Fruit fly (Drosophila melanogaster) whole organism, embryonic: ENCODE results near the gene CG18598.

Experiments used
- Atf6 ChIP-seq: fragments of 200-800 bp; sonication (Bioruptor generic); IDR thresholded peaks from 2 replicates; pipeline ENCODE4 v1.3.6; 2022; ENCODE audit warnings: missing biosample characterization, missing genetic modification characterization
- BEAF-32 ChIP-seq: fragments of 200-800 bp; sonication (Bioruptor generic); optimal IDR thresholded peaks from 3 replicates; lab custom pipeline; 2017; ENCODE audit warnings: missing biosample characterization, missing genetic modification characterization, mild to moderate bottlenecking, moderate library complexity, missing genetic modification reagents
- Bdp1 ChIP-seq: fragments of 200-800 bp; sonication (Bioruptor generic); optimal IDR thresholded peaks from 3 replicates; lab custom pipeline; 2016; ENCODE audit warnings: missing biosample characterization, missing genetic modification characterization
- CG10543 ChIP-seq: fragments of 200-800 bp; sonication (Bioruptor generic); optimal IDR thresholded peaks from 3 replicates; lab custom pipeline; 2017; ENCODE audit warnings: missing biosample characterization, mild to moderate bottlenecking, missing genetic modification characterization, moderate library complexity
- CG10565 ChIP-seq: fragments of 200-800 bp; sonication (Bioruptor generic); optimal IDR thresholded peaks from 3 replicates; lab custom pipeline; 2016; ENCODE audit warnings: missing biosample characterization, mild to moderate bottlenecking, missing genetic modification characterization
- CG12219 ChIP-seq: fragments of 200-800 bp; sonication (Bioruptor generic); optimal IDR thresholded peaks from 3 replicates; lab custom pipeline; 2018; ENCODE audit warnings: missing biosample characterization, mild to moderate bottlenecking, missing genetic modification characterization
- CG13296 ChIP-seq: fragments of 200-800 bp; sonication (Bioruptor generic); optimal IDR thresholded peaks from 3 replicates; lab custom pipeline; 2018; ENCODE audit warnings: missing biosample characterization, mild to moderate bottlenecking, missing genetic modification characterization
- CG13624 ChIP-seq: fragments of 200-800 bp; sonication (Bioruptor generic); optimal IDR thresholded peaks from 2 replicates; lab custom pipeline; 2016; ENCODE audit warnings: missing biosample characterization, missing genetic modification characterization
- CG14050 ChIP-seq: fragments of 200-800 bp; sonication (Bioruptor generic); IDR thresholded peaks from 3 replicates; pipeline ENCODE4 v1.3.6; 2022; ENCODE audit warnings: missing biosample characterization, missing genetic modification characterization
- CG15514 ChIP-seq: fragments of 200-800 bp; sonication (Bioruptor generic); optimal IDR thresholded peaks from 3 replicates; lab custom pipeline; 2017; ENCODE audit warnings: missing biosample characterization, missing genetic modification characterization, mild to moderate bottlenecking, moderate library complexity, missing genetic modification reagents
- CG18476 ChIP-seq: fragments of 200-800 bp; sonication (Bioruptor generic); optimal IDR thresholded peaks from 2 replicates; lab custom pipeline; 2016; ENCODE audit warnings: missing biosample characterization, mild to moderate bottlenecking, missing genetic modification characterization
- CG2116 ChIP-seq: fragments of 200-800 bp; sonication (Bioruptor generic); optimal IDR thresholded peaks from 3 replicates; lab custom pipeline; 2018; ENCODE audit warnings: missing biosample characterization, mild to moderate bottlenecking, missing genetic modification characterization
- CG31365 ChIP-seq: fragments of 200-800 bp; sonication (Bioruptor generic); optimal IDR thresholded peaks from 2 replicates; lab custom pipeline; 2018; ENCODE audit warnings: missing biosample characterization, mild to moderate bottlenecking, missing genetic modification characterization
- CG3847 ChIP-seq: fragments of 200-800 bp; sonication (Bioruptor generic); IDR thresholded peaks from 2 replicates; pipeline ENCODE4 v1.3.6; 2022; ENCODE audit warnings: missing biosample characterization, missing genetic modification characterization
- CG4282 ChIP-seq: fragments of 200-800 bp; sonication (Bioruptor generic); optimal IDR thresholded peaks from 2 replicates; lab custom pipeline; 2016; ENCODE audit warnings: missing biosample characterization, missing genetic modification characterization
- CG4820 ChIP-seq: fragments of 200-800 bp; sonication (Bioruptor generic); optimal IDR thresholded peaks from 3 replicates; lab custom pipeline; 2016; ENCODE audit warnings: missing biosample characterization, missing genetic modification characterization
- CG5245 ChIP-seq: fragments of 200-800 bp; sonication (Bioruptor generic); optimal IDR thresholded peaks from 3 replicates; lab custom pipeline; 2016; ENCODE audit warnings: missing biosample characterization, missing genetic modification characterization
- CG6175 ChIP-seq: fragments of 200-800 bp; sonication (Bioruptor generic); IDR thresholded peaks from 3 replicates; pipeline ENCODE4 v1.3.6; 2022; ENCODE audit warnings: missing biosample characterization, missing genetic modification characterization
- CG6689 ChIP-seq: fragments of 200-800 bp; sonication (Bioruptor generic); IDR thresholded peaks from 2 replicates; pipeline ENCODE4 v1.3.6; 2022; ENCODE audit warnings: missing biosample characterization, missing genetic modification characterization
- CG6765 ChIP-seq: fragments of 200-800 bp; sonication (Bioruptor generic); optimal IDR thresholded peaks from 3 replicates; lab custom pipeline; 2017; ENCODE audit warnings: missing biosample characterization, mild to moderate bottlenecking, missing genetic modification characterization
- CG6791 ChIP-seq: fragments of 200-800 bp; sonication (Bioruptor generic); IDR thresholded peaks from 3 replicates; pipeline ENCODE4 v1.3.6; 2022; ENCODE audit warnings: missing biosample characterization, missing genetic modification characterization; ENCODE audit not compliant: partially characterized antibody
- CG7839 ChIP-seq: fragments of 200-800 bp; sonication (Bioruptor generic); optimal IDR thresholded peaks from 3 replicates; lab custom pipeline; 2018; ENCODE audit warnings: missing biosample characterization, mild to moderate bottlenecking, missing genetic modification characterization, moderate library complexity
- CG8388 ChIP-seq: fragments of 200-800 bp; sonication (Bioruptor generic); optimal IDR thresholded peaks from 2 replicates; lab custom pipeline; 2019; ENCODE audit warnings: missing biosample characterization, mild to moderate bottlenecking, missing genetic modification characterization, moderate library complexity
- Camta ChIP-seq: fragments of 200-800 bp; sonication (Bioruptor generic); optimal IDR thresholded peaks from 2 replicates; lab custom pipeline; 2016; ENCODE audit warnings: missing biosample characterization, missing genetic modification characterization
- Dll ChIP-seq: fragments of 200-800 bp; sonication (Bioruptor generic); IDR thresholded peaks from 4 replicates; pipeline ENCODE4 v1.3.6; 2022; ENCODE audit warnings: missing biosample characterization, missing genetic modification characterization; ENCODE audit not compliant: partially characterized antibody
- Elba2 ChIP-seq: fragments of 200-800 bp; sonication (Bioruptor generic); optimal IDR thresholded peaks from 3 replicates; lab custom pipeline; 2016; ENCODE audit warnings: missing biosample characterization, missing genetic modification characterization
- Gsc ChIP-seq: fragments of 200-800 bp; sonication (Bioruptor generic); IDR thresholded peaks from 2 replicates; pipeline ENCODE4 v1.3.6; 2022; ENCODE audit warnings: missing biosample characterization, missing genetic modification characterization
- Hr51 ChIP-seq, 2 experiments: fragments of 200-800 bp; sonication (Bioruptor generic); optimal IDR thresholded peaks; 2 replicates in 1 of 2; 3 replicates in 1 of 2; lab custom pipeline; 2016 to 2018; ENCODE audit warnings: missing biosample characterization in 2 of 2, missing genetic modification characterization in 2 of 2, mild to moderate bottlenecking in 1 of 2, moderate library complexity in 1 of 2
- Hsf ChIP-seq: fragments of 200-800 bp; sonication (Bioruptor generic); optimal IDR thresholded peaks from 3 replicates; lab custom pipeline; 2016; ENCODE audit warnings: missing biosample characterization, missing genetic modification characterization
- MTF-1 ChIP-seq: fragments of 200-800 bp; sonication (Bioruptor generic); optimal IDR thresholded peaks from 2 replicates; lab custom pipeline; 2018; ENCODE audit warnings: missing biosample characterization, mild to moderate bottlenecking, missing genetic modification characterization, borderline replicate concordance
- Nf-YA ChIP-seq: fragments of 200-800 bp; sonication (Bioruptor generic); IDR thresholded peaks from 2 replicates; pipeline ENCODE4 v1.3.6; 2022; ENCODE audit warnings: missing biosample characterization, missing genetic modification characterization
- Scr ChIP-seq: fragments of 200-800 bp; sonication (Bioruptor generic); IDR thresholded peaks from 2 replicates; pipeline ENCODE4 v1.3.6; 2022; ENCODE audit warnings: missing biosample characterization, missing genetic modification characterization; ENCODE audit not compliant: partially characterized antibody
- Side ChIP-seq: fragments of 200-800 bp; sonication (Bioruptor generic); optimal IDR thresholded peaks from 2 replicates; lab custom pipeline; 2016; ENCODE audit warnings: missing biosample characterization, missing genetic modification characterization
- Sox100B ChIP-seq: fragments of 200-800 bp; sonication (Bioruptor generic); optimal IDR thresholded peaks from 3 replicates; lab custom pipeline; 2018; ENCODE audit warnings: missing biosample characterization, mild to moderate bottlenecking, missing genetic modification characterization
- Tbp ChIP-seq: fragments of >200 bp; optimal IDR thresholded peaks from 2 replicates; lab custom pipeline; 2018; ENCODE audit warnings: missing biosample characterization, missing genetic modification characterization
- amos ChIP-seq: fragments of 200-800 bp; sonication (Bioruptor generic); IDR thresholded peaks from 2 replicates; pipeline ENCODE4 v1.3.6; 2022; ENCODE audit warnings: missing biosample characterization, missing genetic modification characterization; ENCODE audit not compliant: partially characterized antibody
- bbx ChIP-seq: fragments of 200-800 bp; sonication (Bioruptor generic); IDR thresholded peaks from 2 replicates; pipeline ENCODE4 v1.3.6; 2022; ENCODE audit warnings: missing biosample characterization, missing genetic modification characterization; ENCODE audit not compliant: partially characterized antibody
- btn ChIP-seq: fragments of 200-800 bp; sonication (Bioruptor generic); optimal IDR thresholded peaks from 2 replicates; lab custom pipeline; 2016; ENCODE audit warnings: missing biosample characterization, missing genetic modification characterization
- chinmo ChIP-seq: fragments of 200-800 bp; sonication (Bioruptor generic); IDR thresholded peaks from 4 replicates; pipeline ENCODE4 v1.3.6; 2022; ENCODE audit warnings: missing biosample characterization, missing genetic modification characterization; ENCODE audit not compliant: partially characterized antibody
- nau ChIP-seq: fragments of 200-800 bp; sonication (Bioruptor generic); optimal IDR thresholded peaks from 3 replicates; lab custom pipeline; 2017; ENCODE audit warnings: missing biosample characterization, mild to moderate bottlenecking, missing genetic modification characterization, missing genetic modification reagents
- onecut ChIP-seq: fragments of 200-800 bp; sonication (Bioruptor generic); IDR thresholded peaks from 2 replicates; pipeline ENCODE4 v1.3.6; 2022; ENCODE audit warnings: missing biosample characterization, missing genetic modification characterization
- otp ChIP-seq: fragments of 200-800 bp; sonication (Bioruptor generic); IDR thresholded peaks from 3 replicates; pipeline ENCODE4, ENCODE4 v1.3.6; 2022; ENCODE audit warnings: missing biosample characterization, missing genetic modification characterization
- salm ChIP-seq: fragments of 200-800 bp; sonication (Bioruptor generic); optimal IDR thresholded peaks from 2 replicates; lab custom pipeline; 2018; ENCODE audit warnings: missing biosample characterization, mild to moderate bottlenecking, missing genetic modification characterization
- sisA ChIP-seq: fragments of 200-800 bp; sonication (Bioruptor generic); IDR thresholded peaks from 2 replicates; pipeline ENCODE4 v1.3.6; 2022; ENCODE audit warnings: missing biosample characterization, missing genetic modification characterization
- so ChIP-seq: fragments of 200-800 bp; sonication (Bioruptor generic); IDR thresholded peaks from 3 replicates; pipeline ENCODE4 v1.3.6; 2022; ENCODE audit warnings: missing biosample characterization, missing genetic modification characterization
- stwl ChIP-seq: fragments of 200-800 bp; sonication (Bioruptor generic); optimal IDR thresholded peaks from 3 replicates; lab custom pipeline; 2018; ENCODE audit warnings: missing biosample characterization, mild to moderate bottlenecking, missing genetic modification characterization, moderate library complexity
- sug ChIP-seq: fragments of 200-800 bp; optimal IDR thresholded peaks from 2 replicates; lab custom pipeline; 2019; ENCODE audit warnings: missing biosample characterization, mild to moderate bottlenecking, missing genetic modification characterization, moderate library complexity
- tio ChIP-seq: fragments of 200-800 bp; sonication (Bioruptor generic); optimal IDR thresholded peaks from 2 replicates; lab custom pipeline; 2017; ENCODE audit warnings: missing biosample characterization, missing genetic modification characterization, inconsistent platforms
- trh ChIP-seq: fragments of 200-800 bp; sonication (Bioruptor generic); optimal IDR thresholded peaks from 2 replicates; lab custom pipeline; 2016; ENCODE audit warnings: missing biosample characterization, missing genetic modification characterization
- unpg ChIP-seq: fragments of 200-800 bp; sonication (Bioruptor generic); optimal IDR thresholded peaks from 3 replicates; lab custom pipeline; 2018; ENCODE audit warnings: missing biosample characterization, mild to moderate bottlenecking, missing genetic modification characterization, moderate library complexity
- z ChIP-seq: fragments of 200-800 bp; sonication (Bioruptor generic); IDR thresholded peaks from 3 replicates; pipeline ENCODE4 v1.3.6; 2022; ENCODE audit warnings: missing biosample characterization, missing genetic modification characterization

CG18598 gene

DNA sequence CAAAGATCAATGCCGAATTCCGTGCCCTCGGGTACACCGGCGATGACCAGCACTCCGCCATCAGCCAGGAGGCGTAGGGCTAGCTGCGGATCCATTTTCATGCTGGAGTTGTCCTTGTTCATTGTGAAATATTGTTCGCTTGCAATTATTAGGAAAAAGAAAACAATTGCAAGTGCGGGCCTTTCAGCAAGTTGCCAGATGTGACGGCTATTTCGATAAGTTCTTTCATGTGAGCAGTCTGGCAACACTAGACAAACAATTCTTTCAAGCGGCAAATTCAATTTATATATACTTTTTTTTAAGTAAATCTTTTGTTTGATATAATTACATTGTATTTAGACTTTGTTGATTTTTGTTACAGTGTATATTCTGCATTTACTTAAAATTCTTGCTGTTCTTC lies 1.7 kb downstream of the CG18598 start, which contains the start of gene CG12320 (continued):
- TF ChIP-seq MTF-1 (GFP tag; lab: Kevin White, UChicago) (no peak), CG10565 (no peak), Sox100B (GFP tag; lab: Kevin White, UChicago) (no peak), btn (GFP tag; lab: Kevin White, UChicago) (no peak), tio (GFP tag; lab: Kevin White, UChicago) (no peak), stwl (tag; lab: Kevin White, UChicago) (peak; percentile 71), otp (GFP tag; lab: Robert Waterston, UW) (no peak), CG6791 (no peak), CG10543 (GFP tag; lab: Kevin White, UChicago) (no peak), CG31365 (tag; lab: Kevin White, UChicago) (no peak), nau (GFP tag; lab: Kevin White, UChicago) (no peak), Hr51 (GFP tag; optimal IDR thresholded peaks at IDR 0.05; lab: Kevin White, UChicago) (no peak), Elba2 (GFP tag; lab: Kevin White, UChicago) (no peak), CG12219 (no peak), Scr (GFP tag; lab: Robert Waterston, UW) (0 out of 2 replicates have a peak, but pooled peaks have one; percentile 25), Camta (no peak), Tbp (GFP tag; lab: Kevin White, UChicago) (no peak), BEAF-32 (GFP tag; lab: Kevin White, UChicago) (peak; percentile 43), Nf-YA (GFP tag; lab: Robert Waterston, UW) (no peak), Dll (no peak), CG6689 (GFP tag; lab: Robert Waterston, UW) (no peak), Gsc (GFP tag; lab: Robert Waterston, UW) (no peak), trh (GFP tag; lab: Kevin White, UChicago) (no peak), Atf6 (GFP tag; lab: Robert Waterston, UW) (no peak), CG14050 (no peak), amos (GFP tag; lab: Robert Waterston, UW) (no peak), CG4282 (GFP tag; lab: Kevin White, UChicago) (no peak), CG13624 (GFP tag; lab: Kevin White, UChicago) (no peak), onecut (GFP tag; lab: Robert Waterston, UW) (no peak), CG2116 (GFP tag; lab: Kevin White, UChicago) (peak; percentile 41), CG8388 (GFP tag; lab: Kevin White, UChicago) (no peak), CG5245 (GFP tag; lab: Kevin White, UChicago) (no peak), chinmo (no peak), CG7839 (no peak), bbx (GFP tag; lab: Robert Waterston, UW) (no peak), Hsf (GFP tag; lab: Kevin White, UChicago) (no peak), salm (no peak), CG15514 (peak; percentile 70), sug (no peak), z (GFP tag; lab: Robert Waterston, UW) (no peak), CG6175 (no peak), Side (GFP tag; lab: Kevin White, UChicago) (no peak), CG4820 (GFP tag; lab: Kevin White, UChicago) (no peak), CG13296 (GFP tag; lab: Kevin White, UChicago) (no peak), sisA (GFP tag; lab: Robert Waterston, UW) (no peak), CG6765 (GFP tag; lab: Kevin White, UChicago) (no peak), Bdp1 (no peak), unpg (GFP tag; lab: Kevin White, UChicago) (no peak), CG3847 (GFP tag; lab: Robert Waterston, UW) (peak; percentile 53; the same call in 1 of the 2 replicates), CG18476 (no peak), so (no peak)
